Fruit fly (Drosophila melanogaster): ENCODE measurements around the gene ERp44.

Gene ERp44

dm6 chrX:16313078-16313875 lies 15.8 kb upstream of the ERp44 start, which contains the start of the genes CG9915 and SWIP (continued):
- TF ChIP-seq twi (tag; optimal IDR thresholded peaks at IDR 0.05) = no peak
- peak; percentile 67; the same call in 2 of the 3 replicates for TF ChIP-seq CG14860 (GFP tag; IDR thresholded peaks at IDR 0.05; ENCODE audit: partially characterized antibody)
- TF ChIP-seq Deaf1 (tag; optimal IDR thresholded peaks at IDR 0.05) = peak; percentile 41
- TF ChIP-seq Dll (GFP tag; IDR thresholded peaks at IDR 0.05; ENCODE audit: partially characterized antibody) = peak; percentile 56
- peak; percentile 22 for TF ChIP-seq CG10979 (tag; optimal IDR thresholded peaks at IDR 0.05)
- TF ChIP-seq MBD-R2 (GFP tag; IDR thresholded peaks at IDR 0.05) = peak; percentile 27; the same call in 1 of the 2 replicates
- no peak for TF ChIP-seq ewg (GFP tag; optimal IDR thresholded peaks at IDR 0.05)
- TF ChIP-seq CG1603 (tag; optimal IDR thresholded peaks at IDR 0.05) = peak; percentile 68
- peak; percentile 9 for TF ChIP-seq grau (tag; optimal IDR thresholded peaks at IDR 0.05)
- TF ChIP-seq CG9727 (GFP tag; optimal IDR thresholded peaks at IDR 0.05) = peak; percentile 22
- peak; percentile 4 for TF ChIP-seq CG9437 (GFP tag; optimal IDR thresholded peaks at IDR 0.05)
- TF ChIP-seq CG8290 (GFP tag; optimal IDR thresholded peaks at IDR 0.05) = peak; percentile 50
- peak in 1 of 2 experiments; percentile 47 for TF ChIP-seq CG8290 (tag; optimal IDR thresholded peaks at IDR 0.05)
- TF ChIP-seq Trl (optimal IDR thresholded peaks at IDR 0.05) = no peak
- no peak for TF ChIP-seq Trl (GFP tag; optimal IDR thresholded peaks at IDR 0.05)
- TF ChIP-seq phol (tag; optimal IDR thresholded peaks at IDR 0.05) = peak; percentile 44
- TF ChIP-seq CG11093 (GFP tag; IDR thresholded peaks at IDR 0.05) = no peak
- no peak for TF ChIP-seq CG10543 (GFP tag; optimal IDR thresholded peaks at IDR 0.05)
- peak; percentile 19 for TF ChIP-seq CG15514 (GFP tag; optimal IDR thresholded peaks at IDR 0.05)
- peak; percentile 84 for TF ChIP-seq CG7963 (GFP tag; IDR thresholded peaks at IDR 0.05; ENCODE audit: partially characterized antibody)
- TF ChIP-seq pzg (GFP tag; optimal IDR thresholded peaks at IDR 0.05) = peak; percentile 27
- no peak for TF ChIP-seq pan (optimal IDR thresholded peaks at IDR 0.05)
- no peak for TF ChIP-seq pan (GFP tag; optimal IDR thresholded peaks at IDR 0.05 in 1 of 2, IDR thresholded peaks at IDR 0.05 in 1 of 2)
- TF ChIP-seq CG1024 (GFP tag; IDR thresholded peaks at IDR 0.05) = peak; percentile 69
- peak; percentile 31 for TF ChIP-seq zen (tag; optimal IDR thresholded peaks at IDR 0.05)
- no peak for TF ChIP-seq CHES-1-like (GFP tag; optimal IDR thresholded peaks at IDR 0.05)
- TF ChIP-seq CG13775 (GFP tag; optimal IDR thresholded peaks at IDR 0.05) = peak; percentile 39
- TF ChIP-seq CG18764 (GFP tag; optimal IDR thresholded peaks at IDR 0.05) = peak; percentile 100
- TF ChIP-seq sens (GFP tag) = peak; percentile 35
- TF ChIP-seq CG10267 (tag; optimal IDR thresholded peaks at IDR 0.05) = peak; percentile 16
- 0 out of 3 replicates have a peak, but pooled peaks have one; percentile 14 for TF ChIP-seq ken (GFP tag; IDR thresholded peaks at IDR 0.05)
- TF ChIP-seq CG4730 (GFP tag; IDR thresholded peaks at IDR 0.05) = no peak
- TF ChIP-seq dm (GFP tag; optimal IDR thresholded peaks at IDR 0.05) = peak; percentile 28
- TF ChIP-seq CG6791 (GFP tag; IDR thresholded peaks at IDR 0.05; ENCODE audit: partially characterized antibody) = peak; percentile 74
- peak; percentile 18 for TF ChIP-seq trem (tag; optimal IDR thresholded peaks at IDR 0.05)
- TF ChIP-seq luna (GFP tag; optimal IDR thresholded peaks at IDR 0.05) = no peak
- TF ChIP-seq amos (GFP tag; IDR thresholded peaks at IDR 0.05; ENCODE audit: partially characterized antibody) = peak; percentile 60; the same call in 1 of the 2 replicates
- peak; percentile 12; the same call in 1 of the 3 replicates for TF ChIP-seq knrl (GFP tag; IDR thresholded peaks at IDR 0.05; ENCODE audit: partially characterized antibody)
- TF ChIP-seq vnd (GFP tag; IDR thresholded peaks at IDR 0.05; ENCODE audit: partially characterized antibody) = peak; percentile 70
- TF ChIP-seq Opbp (GFP tag; IDR thresholded peaks at IDR 0.05; ENCODE audit: partially characterized antibody) = peak; percentile 79; the same call in 2 of the 3 replicates
- TF ChIP-seq CrebB (tag; optimal IDR thresholded peaks at IDR 0.05) = no peak
- no peak for TF ChIP-seq mam (GFP tag; optimal IDR thresholded peaks at IDR 0.05)
- peak; percentile 43 for TF ChIP-seq Dp (GFP tag; optimal IDR thresholded peaks at IDR 0.05)
- no peak for TF ChIP-seq shn (GFP tag; optimal IDR thresholded peaks at IDR 0.05)
- TF ChIP-seq CG7745 (tag; optimal IDR thresholded peaks at IDR 0.05) = no peak
- peak; percentile 73 for TF ChIP-seq Bgb (GFP tag; IDR thresholded peaks at IDR 0.05; ENCODE audit: partially characterized antibody)
- peak; percentile 76 for TF ChIP-seq CG2116 (GFP tag; optimal IDR thresholded peaks at IDR 0.05)
- TF ChIP-seq CG2120 (GFP tag; optimal IDR thresholded peaks at IDR 0.05) = peak; percentile 24

Data from whole organism, embryonic.